Worm (Caenorhabditis elegans) whole organism, young adult: ENCODE measurements around the gene mans-4.

ENCODE experiments used
- B0019.2 ChIP-seq: fragments of 200-800 bp; sonication (Bioruptor generic); conservative IDR thresholded peaks from 2 replicates; pipeline ENCODE4 v1.3.6; 2022; ENCODE audit warnings: missing genetic modification reagents, missing genetic modification characterization, missing compliant biosample characterization
- B0035.1 ChIP-seq: sonication (generic microtip); optimal IDR thresholded peaks from 2 replicates; lab custom pipeline; 2016; ENCODE audit warnings: missing genetic modification characterization, mild to moderate bottlenecking, missing compliant biosample characterization, missing genotype, missing genetic modification reagents
- B0261.1 ChIP-seq: sonication (generic microtip); optimal IDR thresholded peaks from 2 replicates; lab custom pipeline; 2016; ENCODE audit warnings: mild to moderate bottlenecking, missing genetic modification characterization, moderate library complexity, missing compliant biosample characterization
- C06A6.2 ChIP-seq: fragments of 200-800 bp; sonication (Bioruptor generic); conservative IDR thresholded peaks from 2 replicates; pipeline ENCODE4 v1.3.6; 2022; ENCODE audit warnings: missing genetic modification characterization, missing compliant biosample characterization
- D2030.7 ChIP-seq: fragments of 200-800 bp; sonication (Bioruptor generic); IDR thresholded peaks from 2 replicates; pipeline ENCODE4 v1.3.6; 2022; ENCODE audit warnings: missing genetic modification reagents, missing genetic modification characterization, missing compliant biosample characterization
- F57C9.4 ChIP-seq: sonication (generic microtip); optimal IDR thresholded peaks from 2 replicates; lab custom pipeline; 2017; ENCODE audit warnings: mild to moderate bottlenecking, missing genetic modification characterization, missing compliant biosample characterization
- K11D2.4 ChIP-seq: fragments of 200-800 bp; sonication (Bioruptor generic); IDR thresholded peaks from 2 replicates; pipeline ENCODE4 v1.3.6; 2022; ENCODE audit warnings: missing genetic modification reagents, missing genetic modification characterization, missing compliant biosample characterization
- T26A5.8 ChIP-seq: sonication (generic microtip); optimal IDR thresholded peaks from 2 replicates; lab custom pipeline; 2016; ENCODE audit warnings: missing genetic modification characterization, missing compliant biosample characterization
- Y56A3A.18 ChIP-seq: fragments of 200-800 bp; sonication (Bioruptor generic); IDR thresholded peaks from 2 replicates; pipeline ENCODE4 v1.3.6; 2022; ENCODE audit warnings: missing genetic modification reagents, missing genetic modification characterization, missing compliant biosample characterization
- ZK185.1 ChIP-seq: sonication (generic microtip); optimal IDR thresholded peaks from 2 replicates; lab custom pipeline; 2016; ENCODE audit warnings: mild to moderate bottlenecking, missing genetic modification characterization, missing compliant biosample characterization; ENCODE audit not compliant: poor library complexity, severe bottlenecking
- akir-1 ChIP-seq: fragments of 200-800 bp; sonication (Bioruptor generic); optimal IDR thresholded peaks from 2 replicates; lab custom pipeline; 2018; ENCODE audit warnings: mild to moderate bottlenecking, missing genetic modification characterization, moderate library complexity, missing compliant biosample characterization
- atf-7 ChIP-seq: sonication (generic microtip); optimal IDR thresholded peaks from 2 replicates; lab custom pipeline; 2017; ENCODE audit warnings: mild to moderate bottlenecking, missing genetic modification characterization, missing compliant biosample characterization
- athp-1 ChIP-seq: sonication (generic microtip); optimal IDR thresholded peaks from 2 replicates; lab custom pipeline; 2017; ENCODE audit warnings: mild to moderate bottlenecking, missing genetic modification characterization, missing compliant biosample characterization
- attf-5 ChIP-seq: fragments of 200-800 bp; sonication (Bioruptor generic); optimal IDR thresholded peaks from 2 replicates; lab custom pipeline; 2018; ENCODE audit warnings: mild to moderate bottlenecking, missing genetic modification characterization, missing compliant biosample characterization
- bed-2 ChIP-seq: fragments of 200-800 bp; sonication (Bioruptor generic); IDR thresholded peaks from 2 replicates; pipeline ENCODE4 v1.3.6; 2022; ENCODE audit warnings: missing genetic modification reagents, missing genetic modification characterization, missing compliant biosample characterization
- ccch-3 ChIP-seq: fragments of 200-800 bp; sonication (Bioruptor generic); optimal IDR thresholded peaks from 2 replicates; lab custom pipeline; 2018; ENCODE audit warnings: mild to moderate bottlenecking, missing genetic modification characterization, missing compliant biosample characterization
- cebp-1 ChIP-seq, 2 experiments: fragments of 200-800 bp in 1 of 2; sonication (Bioruptor generic) in 1 of 2; sonication (generic microtip) in 1 of 2; IDR thresholded peaks in 1 of 2; optimal IDR thresholded peaks in 1 of 2; 2 replicates each; pipeline versions ENCODE4 v1.3.6 to Lab custom; 2017 to 2022; ENCODE audit warnings: missing compliant biosample characterization in 2 of 2, missing genetic modification characterization in 2 of 2, mild to moderate bottlenecking in 1 of 2, missing genetic modification reagents in 1 of 2, moderate library complexity in 1 of 2
- dpff-1 ChIP-seq: sonication (generic microtip); optimal IDR thresholded peaks from 2 replicates; lab custom pipeline; 2017; ENCODE audit warnings: mild to moderate bottlenecking, missing genetic modification characterization, missing compliant biosample characterization
- efl-1 ChIP-seq: fragments of 150-350 bp; optimal IDR thresholded peaks from 2 replicates; lab custom pipeline; 2014; ENCODE audit warnings: missing biosample characterization, missing genetic modification reagents, missing genetic modification characterization
- egl-18 ChIP-seq: fragments of 200-800 bp; sonication (Bioruptor generic); IDR thresholded peaks from 2 replicates; pipeline ENCODE4 v1.3.6; 2022; ENCODE audit warnings: missing genetic modification reagents, missing genetic modification characterization, missing compliant biosample characterization
- ekl-4 ChIP-seq: fragments of 200-800 bp; sonication (Bioruptor generic); IDR thresholded peaks from 2 replicates; pipeline ENCODE4 v1.3.6; 2022; ENCODE audit warnings: missing genetic modification reagents, missing genetic modification characterization, missing compliant biosample characterization
- him-1 ChIP-seq: sonication (generic microtip); optimal IDR thresholded peaks from 2 replicates; lab custom pipeline; 2016; ENCODE audit warnings: missing genotype, missing genetic modification reagents, missing genetic modification characterization, missing compliant biosample characterization
- hmg-1.2 ChIP-seq: fragments of 200-800 bp; sonication (Bioruptor generic); IDR thresholded peaks from 2 replicates; pipeline ENCODE4 v1.3.6; 2022; ENCODE audit warnings: missing genetic modification reagents, missing genetic modification characterization, missing compliant biosample characterization
- hsf-1 ChIP-seq: fragments of 200-800 bp; sonication (Bioruptor generic); IDR thresholded peaks from 2 replicates; pipeline ENCODE4 v1.3.6; 2022; ENCODE audit warnings: missing genetic modification reagents, missing genetic modification characterization, missing compliant biosample characterization
- let-526 ChIP-seq: fragments of 200-800 bp; sonication (Bioruptor generic); IDR thresholded peaks from 2 replicates; pipeline ENCODE4 v1.3.6; 2022; ENCODE audit warnings: missing genetic modification reagents, missing genetic modification characterization, missing compliant biosample characterization
- lin-54 ChIP-seq: fragments of 200-800 bp; sonication (Bioruptor generic); optimal IDR thresholded peaks from 2 replicates; lab custom pipeline; 2018; ENCODE audit warnings: mild to moderate bottlenecking, missing genetic modification characterization, missing compliant biosample characterization
- lsy-27 ChIP-seq: sonication (generic microtip); optimal IDR thresholded peaks from 2 replicates; lab custom pipeline; 2017; ENCODE audit warnings: missing genetic modification characterization, mild to moderate bottlenecking, missing compliant biosample characterization, antibody characterized with exemption, missing genotype, borderline replicate concordance; ENCODE audit not compliant: insufficient read depth
- madf-6 ChIP-seq: fragments of 200-800 bp; sonication (Bioruptor generic); IDR thresholded peaks from 2 replicates; pipeline ENCODE4 v1.3.6; 2022; ENCODE audit warnings: missing genetic modification reagents, missing genetic modification characterization, missing compliant biosample characterization
- mcd-1 ChIP-seq: fragments of 200-800 bp; sonication (Bioruptor generic); IDR thresholded peaks from 2 replicates; pipeline ENCODE4 v1.3.6; 2022; ENCODE audit warnings: missing genetic modification reagents, missing genetic modification characterization, missing compliant biosample characterization
- pha-4 ChIP-seq: fragments of 150-350 bp; sonication (generic microtip); optimal IDR thresholded peaks from 2 replicates; lab custom pipeline; 2014; ENCODE audit warnings: missing biosample characterization, missing genetic modification reagents, missing genetic modification characterization
- snpc-1.3 ChIP-seq: sonication (generic microtip); optimal IDR thresholded peaks from 2 replicates; lab custom pipeline; 2017; ENCODE audit warnings: missing genetic modification characterization, mild to moderate bottlenecking, missing compliant biosample characterization, antibody characterized with exemption, moderate library complexity, missing genotype, missing genetic modification reagents; ENCODE audit not compliant: insufficient read depth
- somi-1 ChIP-seq: fragments of 200-800 bp; sonication (Bioruptor generic); optimal IDR thresholded peaks from 2 replicates; lab custom pipeline; 2018; ENCODE audit warnings: mild to moderate bottlenecking, missing genetic modification characterization, missing compliant biosample characterization
- sptf-2 ChIP-seq: fragments of 200-800 bp; sonication (Bioruptor generic); optimal IDR thresholded peaks from 2 replicates; lab custom pipeline; 2018; ENCODE audit warnings: mild to moderate bottlenecking, missing genetic modification characterization, missing compliant biosample characterization
- tbx-9 ChIP-seq: sonication (generic microtip); optimal IDR thresholded peaks from 2 replicates; lab custom pipeline; 2016; ENCODE audit warnings: borderline replicate concordance, missing genetic modification characterization, inconsistent platforms, missing compliant biosample characterization
- unc-62 ChIP-seq: fragments of 150-350 bp; optimal IDR thresholded peaks from 2 replicates; lab custom pipeline; 2014; ENCODE audit warnings: missing biosample characterization, missing genetic modification reagents, missing genetic modification characterization
- xnd-1 ChIP-seq: sonication (generic microtip); optimal IDR thresholded peaks from 2 replicates; lab custom pipeline; 2016; ENCODE audit warnings: missing genotype, missing genetic modification reagents, missing genetic modification characterization, missing compliant biosample characterization
- zfh-2 ChIP-seq: fragments of 200-800 bp; sonication (Bioruptor generic); conservative IDR thresholded peaks from 2 replicates; pipeline ENCODE4 v1.3.6; 2022; ENCODE audit warnings: missing genetic modification reagents, missing genetic modification characterization, missing compliant biosample characterization
- ztf-22 ChIP-seq: fragments of 200-800 bp; sonication (Bioruptor generic); optimal IDR thresholded peaks from 2 replicates; lab custom pipeline; 2018; ENCODE audit warnings: mild to moderate bottlenecking, missing genetic modification characterization, moderate library complexity, missing compliant biosample characterization

The mans-4 gene

DNA sequence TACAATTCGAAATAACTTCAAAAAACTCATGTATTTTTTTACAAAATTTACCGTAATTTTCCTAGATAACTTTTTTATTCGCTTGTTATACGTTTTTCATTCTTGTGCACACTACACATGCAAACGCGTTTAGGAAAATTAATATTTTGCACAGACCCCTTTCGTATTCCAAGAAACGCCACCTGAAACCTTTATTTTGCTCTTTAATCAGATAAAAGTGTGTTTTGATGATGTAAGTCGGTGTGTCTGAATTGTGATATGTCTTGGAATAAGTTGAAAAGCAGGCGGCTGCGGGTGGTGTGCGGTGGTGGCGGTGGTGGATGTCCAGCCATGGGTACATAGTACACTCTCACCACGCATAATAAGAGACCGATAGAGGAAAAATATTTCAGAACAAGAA lies 25.0 kb downstream of the mans-4 start:
- TF ChIP-seq C06A6.2 (GFP tag; lab: Robert Waterston, UW), result no peak
- TF ChIP-seq F57C9.4 (tag; lab: Kevin White, UChicago), result no peak
- no peak for TF ChIP-seq Y56A3A.18 (GFP tag; lab: Robert Waterston, UW)

DNA sequence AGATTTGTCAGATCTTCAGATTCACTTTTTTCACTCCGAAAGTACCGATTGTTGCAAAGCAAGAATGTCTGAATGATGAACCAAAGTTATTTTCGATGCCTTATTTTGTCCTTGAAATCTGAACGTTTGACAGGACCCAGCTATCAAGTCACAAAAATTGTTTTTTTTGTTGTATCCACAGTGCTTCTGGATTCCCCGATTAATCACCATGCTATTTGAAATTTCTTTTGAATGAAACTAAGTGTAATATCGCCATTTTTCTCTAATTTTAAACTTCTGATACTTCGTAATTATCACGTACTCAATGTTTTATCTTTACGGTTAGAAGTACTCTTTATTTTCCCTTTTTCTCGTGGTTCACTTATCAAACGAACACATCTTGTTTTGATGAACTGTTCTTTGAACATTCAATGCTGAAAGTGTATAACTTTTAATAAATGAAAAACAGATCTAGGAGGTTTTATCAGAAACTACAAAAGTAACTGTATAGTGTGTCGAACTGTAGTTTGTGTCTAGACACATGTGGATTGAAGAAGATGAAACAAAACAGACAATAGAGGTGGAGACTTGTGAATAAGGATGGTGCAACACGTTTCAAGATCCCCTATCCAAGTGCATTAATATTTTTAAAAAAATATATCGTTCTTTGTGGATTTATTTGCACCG lies 26.7 kb downstream of the mans-4 start:
- TF ChIP-seq lsy-27 (tag; lab: Kevin White, UChicago), result no peak
- TF ChIP-seq lin-54 (GFP tag; lab: Kevin White, UChicago), result no peak
- no peak for TF ChIP-seq dpff-1
- TF ChIP-seq atf-7 (tag; lab: Kevin White, UChicago), result no peak
- TF ChIP-seq let-526, result no peak
- TF ChIP-seq somi-1 (GFP tag; lab: Kevin White, UChicago), result no peak
- no peak for TF ChIP-seq ccch-3 (GFP tag; lab: Kevin White, UChicago)
- no peak for TF ChIP-seq B0035.1 (tag; lab: Kevin White, UChicago)
- no peak for TF ChIP-seq ztf-22
- no peak for TF ChIP-seq hmg-1.2

DNA sequence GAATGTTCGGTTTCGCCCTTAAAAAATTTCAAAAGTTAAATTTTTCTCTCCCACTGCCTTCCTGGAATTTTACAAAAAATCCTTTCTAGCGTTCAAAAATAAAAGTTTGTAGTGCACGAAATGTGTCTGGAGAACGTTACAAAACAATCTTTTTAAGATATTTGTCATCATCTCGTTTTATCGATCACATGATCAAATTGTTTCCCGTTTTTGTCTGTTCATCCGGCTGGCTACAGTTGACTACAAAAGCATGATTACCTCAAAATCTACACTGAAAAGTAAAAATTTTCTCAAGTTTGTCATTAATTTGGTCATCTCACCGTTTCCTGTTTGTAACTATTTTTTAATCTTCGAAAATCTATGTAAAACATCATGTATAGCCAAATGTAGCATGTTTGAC lies 27.3 kb downstream of the mans-4 start:
- TF ChIP-seq unc-62 (GFP tag; lab: Kevin White, UChicago), result no peak
- no peak for TF ChIP-seq B0261.1 (tag; lab: Kevin White, UChicago)
- TF ChIP-seq hsf-1 (GFP tag; lab: Robert Waterston, UW), result no peak
- TF ChIP-seq T26A5.8 (tag; lab: Kevin White, UChicago), result no peak
- TF ChIP-seq zfh-2 (GFP tag; lab: Robert Waterston, UW), result no peak
- TF ChIP-seq attf-5 (GFP tag; lab: Kevin White, UChicago), result no peak
- TF ChIP-seq madf-6, result no peak
- no peak for TF ChIP-seq ekl-4 (GFP tag; lab: Robert Waterston, UW)
- no peak for TF ChIP-seq egl-18 (GFP tag; lab: Robert Waterston, UW)
- TF ChIP-seq cebp-1 (GFP tag; IDR thresholded peaks at IDR 0.05; lab: Robert Waterston, UW), result no peak
- TF ChIP-seq cebp-1 (tag; optimal IDR thresholded peaks at IDR 0.05; lab: Kevin White, UChicago), result no peak
- TF ChIP-seq D2030.7 (GFP tag; lab: Robert Waterston, UW), result no peak
- TF ChIP-seq mcd-1 (GFP tag; lab: Robert Waterston, UW), result no peak
- no peak for TF ChIP-seq K11D2.4 (GFP tag; lab: Robert Waterston, UW)
- TF ChIP-seq efl-1 (GFP tag; lab: Kevin White, UChicago), result no peak
- no peak for TF ChIP-seq B0019.2 (GFP tag; lab: Robert Waterston, UW)
- no peak for TF ChIP-seq athp-1 (tag; lab: Kevin White, UChicago)
- no peak for TF ChIP-seq xnd-1 (tag; lab: Kevin White, UChicago)
- no peak for TF ChIP-seq bed-2 (GFP tag; lab: Robert Waterston, UW)
- TF ChIP-seq snpc-1.3 (tag; lab: Kevin White, UChicago), result no peak
- no peak for TF ChIP-seq sptf-2

DNA sequence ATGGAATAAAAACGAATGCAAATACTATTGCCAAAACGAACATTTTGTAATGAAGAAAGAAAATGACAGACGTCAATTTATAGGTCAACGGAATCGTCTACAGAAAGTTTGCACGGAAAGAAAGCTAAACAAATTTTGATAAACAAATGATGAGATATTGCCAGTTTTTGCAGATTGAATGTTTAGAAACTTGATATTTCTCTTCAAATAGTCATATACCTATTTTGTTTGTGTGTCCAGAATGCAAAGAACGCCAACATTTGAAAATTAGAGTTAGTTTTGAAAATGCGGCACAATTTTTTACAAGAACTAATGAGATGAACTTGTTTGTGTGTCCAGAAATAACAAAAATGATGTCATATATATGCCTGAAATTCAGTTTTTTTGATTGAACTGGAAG lies 33.1 kb downstream of the mans-4 start, which contains the start of gene Y73F4A.1:
Y73F4A.1 (minus strand) TSS at position 101 of the 400 bp plus-strand sequence.
- TF ChIP-seq him-1 (no peak), tbx-9 (no peak), ZK185.1 (tag; lab: Kevin White, UChicago) (no peak), akir-1 (GFP tag; lab: Kevin White, UChicago) (no peak), pha-4 (tag; lab: Kevin White, UChicago) (no peak), unc-62 (GFP tag; lab: Kevin White, UChicago) (no peak)
